Worm (Caenorhabditis elegans) whole organism, L1 larva: ENCODE data around the gene grd-12.

ENCODE experiments used
- ama-1 ChIP-seq: fragments of 150-350 bp; optimal IDR thresholded peaks from 2 replicates; lab custom pipeline; 2014
- ceh-8 ChIP-seq: fragments of 200-800 bp; sonication (Bioruptor generic); optimal IDR thresholded peaks from 2 replicates; lab custom pipeline; 2018; ENCODE audit warnings: mild to moderate bottlenecking, missing genetic modification characterization, moderate library complexity, missing compliant biosample characterization
- fkh-10 ChIP-seq: sonication (generic microtip); optimal IDR thresholded peaks from 2 replicates; lab custom pipeline; 2017; ENCODE audit warnings: missing biosample characterization, missing genetic modification reagents, missing genetic modification characterization
- fos-1 ChIP-seq: fragments of 150-350 bp; optimal IDR thresholded peaks from 2 replicates; lab custom pipeline; 2014; ENCODE audit warnings: missing biosample characterization, missing genetic modification characterization
- hlh-4 ChIP-seq: sonication (generic microtip); optimal IDR thresholded peaks from 2 replicates; lab custom pipeline; 2016; ENCODE audit warnings: mild to moderate bottlenecking, missing genetic modification characterization, missing compliant biosample characterization
- nhr-237 ChIP-seq: fragments of 150-350 bp; optimal IDR thresholded peaks from 2 replicates; lab custom pipeline; 2014; ENCODE audit warnings: missing biosample characterization, missing genetic modification characterization
- tlp-1 ChIP-seq: fragments of 150-350 bp; optimal IDR thresholded peaks from 2 replicates; lab custom pipeline; 2014; ENCODE audit warnings: missing biosample characterization, missing genetic modification characterization
- unc-98 ChIP-seq: fragments of 200-800 bp; sonication (Bioruptor generic); IDR thresholded peaks from 2 replicates; pipeline ENCODE4 v1.3.6; 2022; ENCODE audit warnings: missing genetic modification characterization, missing compliant biosample characterization
- ztf-11 ChIP-seq, 2 experiments: sonication (generic microtip); optimal IDR thresholded peaks; 2 replicates each; lab custom pipeline; 2016 to 2017; ENCODE audit warnings: missing genetic modification characterization in 2 of 2, missing biosample characterization in 1 of 2, missing compliant biosample characterization in 1 of 2

ce11 chrV:14943774-14944173 lies 34.5 kb upstream of the grd-12 start:
- TF ChIP-seq ztf-11 (tag; optimal IDR thresholded peaks at IDR 0.05; lab: Kevin White, UChicago) (no peak), unc-98 (GFP tag; lab: Robert Waterston, UW) (no peak), ceh-8 (GFP tag; lab: Kevin White, UChicago) (no peak), fos-1 (tag; lab: Kevin White, UChicago) (no peak), nhr-237 (tag; lab: Kevin White, UChicago) (no peak), fkh-10 (GFP tag; lab: Kevin White, UChicago) (no peak), hlh-4 (tag; lab: Kevin White, UChicago) (no peak), ama-1 (lab: Kevin White, UChicago) (no peak), tlp-1 (tag; lab: Kevin White, UChicago) (no peak)
